Fruit fly (Drosophila melanogaster) whole organism, embryonic: ENCODE measurements around the gene CG14258.

Source experiments
- Adf1 ChIP-seq: fragments of 200-800 bp; sonication (Bioruptor generic); IDR thresholded peaks from 2 replicates; pipeline ENCODE4 v1.3.6; 2022; ENCODE audit warnings: missing biosample characterization, missing genetic modification characterization
- B-H2 ChIP-seq: fragments of 200-800 bp; sonication (Bioruptor generic); optimal IDR thresholded peaks from 2 replicates; lab custom pipeline; 2018; ENCODE audit warnings: missing biosample characterization, mild to moderate bottlenecking, missing genetic modification characterization
- CG10543 ChIP-seq: fragments of 200-800 bp; sonication (Bioruptor generic); optimal IDR thresholded peaks from 3 replicates; lab custom pipeline; 2017; ENCODE audit warnings: missing biosample characterization, mild to moderate bottlenecking, missing genetic modification characterization, moderate library complexity
- CG12769 ChIP-seq: fragments of 200-800 bp; sonication (Bioruptor generic); optimal IDR thresholded peaks from 2 replicates; lab custom pipeline; 2019; ENCODE audit warnings: missing biosample characterization, mild to moderate bottlenecking, missing genetic modification characterization, moderate library complexity
- CG13624 ChIP-seq: fragments of 200-800 bp; sonication (Bioruptor generic); optimal IDR thresholded peaks from 2 replicates; lab custom pipeline; 2016; ENCODE audit warnings: missing biosample characterization, missing genetic modification characterization
- CG14014 ChIP-seq: fragments of 200-800 bp; sonication (Bioruptor generic); IDR thresholded peaks from 2 replicates; pipeline ENCODE4 v1.3.6; 2022; ENCODE audit warnings: missing biosample characterization, missing genetic modification characterization
- CG14050 ChIP-seq: fragments of 200-800 bp; sonication (Bioruptor generic); IDR thresholded peaks from 3 replicates; pipeline ENCODE4 v1.3.6; 2022; ENCODE audit warnings: missing biosample characterization, missing genetic modification characterization
- CG15269 ChIP-seq: fragments of 200-800 bp; sonication (Bioruptor generic); optimal IDR thresholded peaks from 2 replicates; lab custom pipeline; 2018; ENCODE audit warnings: missing biosample characterization, mild to moderate bottlenecking, missing genetic modification characterization, moderate library complexity
- CG17359 ChIP-seq: fragments of 200-800 bp; sonication (Bioruptor generic); optimal IDR thresholded peaks from 3 replicates; lab custom pipeline; 2018; ENCODE audit warnings: missing biosample characterization, mild to moderate bottlenecking, missing genetic modification characterization, moderate library complexity
- CG2202 ChIP-seq: fragments of 200-800 bp; sonication (Bioruptor generic); optimal IDR thresholded peaks from 2 replicates; lab custom pipeline; 2018; ENCODE audit warnings: missing biosample characterization, mild to moderate bottlenecking, missing genetic modification characterization
- CG2712 ChIP-seq: fragments of 200-800 bp; optimal IDR thresholded peaks from 3 replicates; lab custom pipeline; 2019; ENCODE audit warnings: missing biosample characterization, mild to moderate bottlenecking, missing genetic modification characterization, moderate library complexity
- CG2875 ChIP-seq: fragments of 200-800 bp; sonication (Bioruptor generic); optimal IDR thresholded peaks from 2 replicates; lab custom pipeline; 2017; ENCODE audit warnings: missing biosample characterization, mild to moderate bottlenecking, missing genetic modification characterization, missing genetic modification reagents
- CG3847 ChIP-seq: fragments of 200-800 bp; sonication (Bioruptor generic); IDR thresholded peaks from 2 replicates; pipeline ENCODE4 v1.3.6; 2022; ENCODE audit warnings: missing biosample characterization, missing genetic modification characterization
- CG5245 ChIP-seq: fragments of 200-800 bp; sonication (Bioruptor generic); optimal IDR thresholded peaks from 3 replicates; lab custom pipeline; 2016; ENCODE audit warnings: missing biosample characterization, missing genetic modification characterization
- CG6175 ChIP-seq: fragments of 200-800 bp; sonication (Bioruptor generic); IDR thresholded peaks from 3 replicates; pipeline ENCODE4 v1.3.6; 2022; ENCODE audit warnings: missing biosample characterization, missing genetic modification characterization
- CG6689 ChIP-seq: fragments of 200-800 bp; sonication (Bioruptor generic); IDR thresholded peaks from 2 replicates; pipeline ENCODE4 v1.3.6; 2022; ENCODE audit warnings: missing biosample characterization, missing genetic modification characterization
- CG6791 ChIP-seq: fragments of 200-800 bp; sonication (Bioruptor generic); IDR thresholded peaks from 3 replicates; pipeline ENCODE4 v1.3.6; 2022; ENCODE audit warnings: missing biosample characterization, missing genetic modification characterization; ENCODE audit not compliant: partially characterized antibody
- CG7786 ChIP-seq: fragments of 200-800 bp; sonication (Bioruptor generic); optimal IDR thresholded peaks from 2 replicates; lab custom pipeline; 2016; ENCODE audit warnings: missing biosample characterization, missing genetic modification characterization
- CG8290 ChIP-seq, 3 experiments: fragments of 200-800 bp; sonication (Bioruptor generic); optimal IDR thresholded peaks; 2 replicates each; lab custom pipeline; 2016 to 2019; ENCODE audit warnings: missing biosample characterization in 3 of 3, missing genetic modification characterization in 3 of 3, mild to moderate bottlenecking in 2 of 3, moderate library complexity in 1 of 3
- CG9215 ChIP-seq: fragments of 200-800 bp; sonication (Bioruptor generic); IDR thresholded peaks from 2 replicates; pipeline ENCODE4 v1.3.6; 2022; ENCODE audit warnings: missing biosample characterization, missing genetic modification characterization
- CHES-1-like ChIP-seq: fragments of 200-800 bp; sonication (Bioruptor generic); optimal IDR thresholded peaks from 2 replicates; lab custom pipeline; 2016; ENCODE audit warnings: missing biosample characterization, missing genetic modification characterization
- D19B ChIP-seq: fragments of 200-800 bp; sonication (Bioruptor generic); optimal IDR thresholded peaks from 2 replicates; lab custom pipeline; 2017; ENCODE audit warnings: missing biosample characterization, mild to moderate bottlenecking, missing genetic modification characterization
- Dbx ChIP-seq: fragments of 200-800 bp; sonication (Bioruptor generic); IDR thresholded peaks from 3 replicates; pipeline ENCODE4 v1.3.6; 2022; ENCODE audit warnings: missing biosample characterization, missing genetic modification characterization
- Dip3 ChIP-seq: fragments of 200-800 bp; sonication (Bioruptor generic); optimal IDR thresholded peaks from 3 replicates; lab custom pipeline; 2016; ENCODE audit warnings: missing biosample characterization, missing genetic modification characterization
- Doc3 ChIP-seq: fragments of 200-800 bp; sonication (Bioruptor generic); IDR thresholded peaks from 3 replicates; pipeline ENCODE4 v1.3.6; 2022; ENCODE audit warnings: missing biosample characterization, missing genetic modification characterization; ENCODE audit not compliant: partially characterized antibody
- Ets65A ChIP-seq: fragments of 200-800 bp; sonication (Bioruptor generic); peaks from one replicate; lab custom pipeline; 2016; ENCODE audit warnings: missing biosample characterization, missing genetic modification characterization
- Fer3 ChIP-seq: fragments of 200-800 bp; sonication (Bioruptor generic); optimal IDR thresholded peaks from 2 replicates; lab custom pipeline; 2018; ENCODE audit warnings: missing biosample characterization, mild to moderate bottlenecking, missing genetic modification characterization, moderate library complexity
- HLH3B ChIP-seq: fragments of 200-800 bp; sonication (Bioruptor generic); IDR thresholded peaks from 2 replicates; pipeline ENCODE4 v1.3.6; 2022; ENCODE audit warnings: missing biosample characterization, missing genetic modification characterization
- Myb ChIP-seq: fragments of 200-800 bp; sonication (Bioruptor generic); optimal IDR thresholded peaks from 2 replicates; lab custom pipeline; 2016; ENCODE audit warnings: missing biosample characterization, missing genetic modification characterization
- NFAT ChIP-seq: fragments of 200-800 bp; sonication (Bioruptor generic); IDR thresholded peaks from 2 replicates; pipeline ENCODE4 v1.3.6; 2022; ENCODE audit warnings: missing biosample characterization, missing genetic modification characterization
- Oaz ChIP-seq: fragments of 200-800 bp; sonication (Bioruptor generic); IDR thresholded peaks from 2 replicates; pipeline ENCODE4 v1.3.6; 2022; ENCODE audit warnings: missing biosample characterization, missing genetic modification characterization
- Pdp1 ChIP-seq, 2 experiments: fragments of 200-800 bp; sonication (Bioruptor generic); optimal IDR thresholded peaks; 3 replicates each; lab custom pipeline; 2016; ENCODE audit warnings: missing biosample characterization in 2 of 2, missing genetic modification characterization in 2 of 2, mild to moderate bottlenecking in 1 of 2, moderate library complexity in 1 of 2
- Rfx ChIP-seq: fragments of 200-800 bp; sonication (Bioruptor generic); IDR thresholded peaks from 2 replicates; pipeline ENCODE4 v1.3.6; 2022; ENCODE audit warnings: missing biosample characterization, missing genetic modification characterization
- ab ChIP-seq: fragments of 200-800 bp; sonication (Bioruptor generic); optimal IDR thresholded peaks from 2 replicates; lab custom pipeline; 2016; ENCODE audit warnings: missing biosample characterization, missing genetic modification characterization
- br ChIP-seq: fragments of >200 bp; optimal IDR thresholded peaks from 2 replicates; lab custom pipeline; 2017
- chinmo ChIP-seq: fragments of 200-800 bp; sonication (Bioruptor generic); IDR thresholded peaks from 4 replicates; pipeline ENCODE4 v1.3.6; 2022; ENCODE audit warnings: missing biosample characterization, missing genetic modification characterization; ENCODE audit not compliant: partially characterized antibody
- crol ChIP-seq: fragments of 200-800 bp; sonication (Bioruptor generic); IDR thresholded peaks from 2 replicates; pipeline ENCODE4 v1.3.6; 2022; ENCODE audit warnings: missing biosample characterization, missing genetic modification characterization
- dmrt99B ChIP-seq: fragments of 200-800 bp; sonication (Bioruptor generic); optimal IDR thresholded peaks from 2 replicates; lab custom pipeline; 2018; ENCODE audit warnings: missing biosample characterization, mild to moderate bottlenecking, missing genetic modification characterization, moderate library complexity
- ftz-f1 ChIP-seq: fragments of 200-800 bp; sonication (Bioruptor generic); optimal IDR thresholded peaks from 2 replicates; lab custom pipeline; 2016; ENCODE audit warnings: missing biosample characterization, missing genetic modification characterization
- grau ChIP-seq: fragments of 200-800 bp; optimal IDR thresholded peaks from 3 replicates; lab custom pipeline; 2019; ENCODE audit warnings: missing biosample characterization, mild to moderate bottlenecking, missing genetic modification characterization, moderate library complexity
- kay ChIP-seq: fragments of 200-800 bp; sonication (Bioruptor generic); optimal IDR thresholded peaks from 2 replicates; lab custom pipeline; 2016; ENCODE audit warnings: missing biosample characterization, missing genetic modification characterization
- lab ChIP-seq: fragments of 200-800 bp; sonication (Bioruptor generic); optimal IDR thresholded peaks from 3 replicates; lab custom pipeline; 2017; ENCODE audit warnings: missing biosample characterization, missing genetic modification characterization, mild to moderate bottlenecking, moderate library complexity, missing genetic modification reagents
- lilli ChIP-seq: fragments of 200-800 bp; sonication (Bioruptor generic); optimal IDR thresholded peaks from 3 replicates; lab custom pipeline; 2016; ENCODE audit warnings: missing biosample characterization, missing genetic modification characterization
- mirr ChIP-seq: fragments of 200-800 bp; sonication (Bioruptor generic); optimal IDR thresholded peaks from 3 replicates; lab custom pipeline; 2018; ENCODE audit warnings: missing biosample characterization, mild to moderate bottlenecking, missing genetic modification characterization
- otp ChIP-seq: fragments of 200-800 bp; sonication (Bioruptor generic); IDR thresholded peaks from 3 replicates; pipeline ENCODE4, ENCODE4 v1.3.6; 2022; ENCODE audit warnings: missing biosample characterization, missing genetic modification characterization
- sd ChIP-seq: fragments of 200-800 bp; sonication (Bioruptor generic); optimal IDR thresholded peaks from 3 replicates; lab custom pipeline; 2018; ENCODE audit warnings: missing biosample characterization, mild to moderate bottlenecking, missing genetic modification characterization, moderate library complexity
- slbo ChIP-seq: fragments of 200-800 bp; sonication (Bioruptor generic); IDR thresholded peaks from 2 replicates; pipeline ENCODE4 v1.3.6; 2022; ENCODE audit warnings: missing biosample characterization, missing genetic modification characterization
- wdn ChIP-seq: fragments of 200-800 bp; sonication (Bioruptor generic); IDR thresholded peaks from 2 replicates; pipeline ENCODE4 v1.3.6; 2022; ENCODE audit warnings: missing biosample characterization, missing genetic modification characterization
- wor ChIP-seq: fragments of 200-800 bp; sonication (Bioruptor generic); IDR thresholded peaks from 2 replicates; pipeline ENCODE4 v1.3.6; 2022; ENCODE audit warnings: missing biosample characterization, missing genetic modification characterization

Gene CG14258

dm6 chr3R:27129580-27130385 is 36.8 kb downstream of the CG14258 start (continued):
- TF ChIP-seq dmrt99B (tag; lab: Kevin White, UChicago) (peak; percentile 18), br (lab: Kevin White, UChicago) (no peak), CG14050 (GFP tag; lab: Robert Waterston, UW) (peak; percentile 42; the same call in 2 of the 3 replicates), grau (tag; lab: Kevin White, UChicago) (peak; percentile 50), kay (peak; percentile 4), CG2875 (no peak), Pdp1 (GFP tag; optimal IDR thresholded peaks at IDR 0.05; lab: Kevin White, UChicago) (peak in 1 of 2 experiments; percentile 54), Dip3 (GFP tag; lab: Kevin White, UChicago) (peak; percentile 27), CG14014 (GFP tag; lab: Robert Waterston, UW) (peak; percentile 34; the same call in 1 of the 2 replicates), wdn (GFP tag; lab: Robert Waterston, UW) (0 out of 2 replicates have a peak, but pooled peaks have one; percentile 34), wor (GFP tag; lab: Robert Waterston, UW) (no peak), CG17359 (tag; lab: Kevin White, UChicago) (peak; percentile 6), lilli (peak; percentile 36), D19B (peak; percentile 90), CG2202 (no peak), Rfx (GFP tag; lab: Robert Waterston, UW) (peak; percentile 72), CG6175 (peak; percentile 56; the same call in 1 of the 3 replicates), CG7786 (GFP tag; lab: Kevin White, UChicago) (peak; percentile 41), CG5245 (GFP tag; lab: Kevin White, UChicago) (no peak), CG9215 (GFP tag; lab: Robert Waterston, UW) (peak; percentile 16; the same call in 1 of the 2 replicates), Dbx (GFP tag; lab: Robert Waterston, UW) (0 out of 3 replicates have a peak, but pooled peaks have one; percentile 14), ftz-f1 (no peak), slbo (GFP tag; lab: Robert Waterston, UW) (peak; percentile 60), CG2712 (tag; lab: Kevin White, UChicago) (no peak), CHES-1-like (GFP tag; lab: Kevin White, UChicago) (peak; percentile 31), Oaz (no peak), Myb (GFP tag; lab: Kevin White, UChicago) (no peak), Ets65A (GFP tag; lab: Kevin White, UChicago) (peak; percentile 88), CG6689 (GFP tag; lab: Robert Waterston, UW) (0 out of 2 replicates have a peak, but pooled peaks have one; percentile 8), Fer3 (peak; percentile 19)
- TF ChIP-seq, all 482 proteins: peak for 79

dm6 chr3R:27130551-27131161 is 37.7 kb downstream of the CG14258 start:
- TF ChIP-seq sd (tag; lab: Kevin White, UChicago) (peak; percentile 81), CG12769 (peak; percentile 65), B-H2 (GFP tag; lab: Kevin White, UChicago) (peak; percentile 4), crol (GFP tag; lab: Robert Waterston, UW) (peak; percentile 77), lab (GFP tag; lab: Kevin White, UChicago) (peak; percentile 11), Doc3 (GFP tag; lab: Robert Waterston, UW) (no peak), CG10543 (GFP tag; lab: Kevin White, UChicago) (peak; percentile 37), chinmo (GFP tag; lab: Robert Waterston, UW) (peak; percentile 60; the same call in 2 of the 4 replicates), HLH3B (GFP tag; lab: Robert Waterston, UW) (no peak), CG3847 (GFP tag; lab: Robert Waterston, UW) (no peak), CG8290 (GFP tag; optimal IDR thresholded peaks at IDR 0.05; lab: Kevin White, UChicago) (no peak), CG8290 (tag; optimal IDR thresholded peaks at IDR 0.05; lab: Kevin White, UChicago) (peak in 1 of 2 experiments; percentile 22), mirr (GFP tag; lab: Kevin White, UChicago) (peak; percentile 19), Adf1 (GFP tag; lab: Robert Waterston, UW) (peak; percentile 36; the same call in 1 of the 2 replicates), otp (0 out of 3 replicates have a peak, but pooled peaks have one; percentile 17), CG13624 (GFP tag; lab: Kevin White, UChicago) (peak; percentile 4), CG6791 (GFP tag; lab: Robert Waterston, UW) (no peak), ab (no peak), NFAT (GFP tag; lab: Robert Waterston, UW) (peak; percentile 38; the same call in 1 of the 2 replicates), CG15269 (tag; lab: Kevin White, UChicago) (peak; percentile 23)
